Fruit fly (Drosophila melanogaster): ENCODE measurements around the gene PDZ-GEF.

The PDZ-GEF gene

dm6 chr2L:6323536-6324385 is at the start of gene PDZ-GEF (continued):
- peak; percentile 67 for TF ChIP-seq D (optimal IDR thresholded peaks at IDR 0.05)
- no peak for TF ChIP-seq D (GFP tag; optimal IDR thresholded peaks at IDR 0.05)
- TF ChIP-seq lov (optimal IDR thresholded peaks at IDR 0.05) = no peak
- TF ChIP-seq lov (GFP tag; IDR thresholded peaks at IDR 0.05) = 0 out of 3 replicates have a peak, but pooled peaks have one; percentile 18
- TF ChIP-seq CG11093 (GFP tag; IDR thresholded peaks at IDR 0.05) = no peak
- peak; percentile 96 for TF ChIP-seq Lhr (GFP tag; optimal IDR thresholded peaks at IDR 0.05)
- TF ChIP-seq CG6765 (GFP tag; optimal IDR thresholded peaks at IDR 0.05) = no peak
- TF ChIP-seq Hmr (GFP tag; optimal IDR thresholded peaks at IDR 0.05) = peak; percentile 74
- no peak for TF ChIP-seq CG10543 (GFP tag; optimal IDR thresholded peaks at IDR 0.05)
- peak; percentile 87 for TF ChIP-seq CG15479 (GFP tag; optimal IDR thresholded peaks at IDR 0.05)
- no peak for TF ChIP-seq oc (tag; optimal IDR thresholded peaks at IDR 0.05)
- peak; percentile 21 for TF ChIP-seq CG10462 (GFP tag; optimal IDR thresholded peaks at IDR 0.05)
- TF ChIP-seq zen (tag; optimal IDR thresholded peaks at IDR 0.05) = peak; percentile 68
- TF ChIP-seq Gug (GFP tag; IDR thresholded peaks at IDR 0.05) = peak; percentile 43; the same call in 1 of the 4 replicates
- TF ChIP-seq E2f1 (GFP tag; IDR thresholded peaks at IDR 0.05) = no peak
- peak; percentile 59 for TF ChIP-seq Sry-δ (GFP tag; optimal IDR thresholded peaks at IDR 0.05)
- TF ChIP-seq CG32532 (GFP tag; IDR thresholded peaks at IDR 0.05) = peak; percentile 81
- TF ChIP-seq HLH3B (GFP tag; IDR thresholded peaks at IDR 0.05) = 0 out of 2 replicates have a peak, but pooled peaks have one; percentile 17
- TF ChIP-seq Lim3 (GFP tag; IDR thresholded peaks at IDR 0.05) = no peak
- TF ChIP-seq nom (GFP tag; optimal IDR thresholded peaks at IDR 0.05) = no peak
- no peak for TF ChIP-seq CG17568 (GFP tag; optimal IDR thresholded peaks at IDR 0.05)
- no peak for TF ChIP-seq CG7786 (GFP tag; optimal IDR thresholded peaks at IDR 0.05)
- no peak; the same call in 2 of the 3 replicates for TF ChIP-seq HLH4C (GFP tag; IDR thresholded peaks at IDR 0.05; ENCODE audit: partially characterized antibody)
- peak; percentile 7 for TF ChIP-seq CG18764 (GFP tag; optimal IDR thresholded peaks at IDR 0.05)
- TF ChIP-seq CkIIα-i1 (GFP tag; IDR thresholded peaks at IDR 0.05) = no peak
- peak; percentile 20 for TF ChIP-seq CG13123 (GFP tag; optimal IDR thresholded peaks at IDR 0.05)
- TF ChIP-seq CG12769 (tag; optimal IDR thresholded peaks at IDR 0.05) = no peak
- no peak; the same call in 1 of the 2 replicates for TF ChIP-seq chm (GFP tag; IDR thresholded peaks at IDR 0.05)
- no peak for TF ChIP-seq corto (GFP tag; optimal IDR thresholded peaks at IDR 0.05)
- no peak for TF ChIP-seq ftz-f1 (GFP tag; optimal IDR thresholded peaks at IDR 0.05)
- no peak for TF ChIP-seq Meics (GFP tag; optimal IDR thresholded peaks at IDR 0.05)
- peak; percentile 71 for TF ChIP-seq YL-1 (GFP tag; optimal IDR thresholded peaks at IDR 0.05)
- TF ChIP-seq CG6689 (GFP tag; IDR thresholded peaks at IDR 0.05) = peak; percentile 30
- TF ChIP-seq ERR (GFP tag; optimal IDR thresholded peaks at IDR 0.05) = no peak
- TF ChIP-seq lab (GFP tag; optimal IDR thresholded peaks at IDR 0.05) = no peak
- peak; percentile 70 for TF ChIP-seq CG4424 (GFP tag; optimal IDR thresholded peaks at IDR 0.05)
- TF ChIP-seq disco-r (GFP tag; optimal IDR thresholded peaks at IDR 0.05) = peak; percentile 14
- TF ChIP-seq CG15269 (tag; optimal IDR thresholded peaks at IDR 0.05) = no peak
- TF ChIP-seq CG32772 (GFP tag; IDR thresholded peaks at IDR 0.05) = peak; percentile 8; the same call in 1 of the 2 replicates
- TF ChIP-seq CG15011 (GFP tag; optimal IDR thresholded peaks at IDR 0.05) = no peak
- TF ChIP-seq CG30403 (GFP tag; optimal IDR thresholded peaks at IDR 0.05) = peak; percentile 54
- TF ChIP-seq gcm2 (GFP tag; optimal IDR thresholded peaks at IDR 0.05) = no peak
- no peak for TF ChIP-seq Asciz (GFP tag; optimal IDR thresholded peaks at IDR 0.05)
- TF ChIP-seq CG10209 (GFP tag; optimal IDR thresholded peaks at IDR 0.05) = peak; percentile 19
- no peak for TF ChIP-seq CG16779 (GFP tag; IDR thresholded peaks at IDR 0.05)
- TF ChIP-seq CG2712 (tag; optimal IDR thresholded peaks at IDR 0.05) = peak; percentile 67
- no peak for TF ChIP-seq CG1529 (GFP tag; optimal IDR thresholded peaks at IDR 0.05)
- TF ChIP-seq CG33557 (GFP tag; optimal IDR thresholded peaks at IDR 0.05) = no peak
- TF ChIP-seq gro (GFP tag; optimal IDR thresholded peaks at IDR 0.05) = peak; percentile 58

Measured in whole organism, embryonic.